Worm (Caenorhabditis elegans) whole organism, L1 larva: ENCODE results near the gene abu-7.

ENCODE experiments used
- C16A3.4 ChIP-seq: fragments of 150-350 bp; optimal IDR thresholded peaks from 2 replicates; lab custom pipeline; 2014; ENCODE audit warnings: missing biosample characterization, missing genetic modification characterization
- ama-1 ChIP-seq: fragments of 150-350 bp; optimal IDR thresholded peaks from 2 replicates; lab custom pipeline; 2014
- ceh-82 ChIP-seq, 3 experiments: fragments of 150-350 bp in 1 of 3; sonication (generic microtip) in 2 of 3; optimal IDR thresholded peaks; 2 replicates each; lab custom pipeline; 2014 to 2017; ENCODE audit warnings: missing biosample characterization in 3 of 3, missing genetic modification characterization in 3 of 3
- elt-3 ChIP-seq, 6 experiments: fragments of 150-350 bp in 1 of 6; sonication (generic microtip); optimal IDR thresholded peaks; 2 replicates each; lab custom pipeline; 2017 to 2018; ENCODE audit warnings: missing biosample characterization in 6 of 6, missing genetic modification characterization in 6 of 6, inconsistent platforms in 1 of 6
- lin-13 ChIP-seq: fragments of 150-350 bp; optimal IDR thresholded peaks from 2 replicates; lab custom pipeline; 2014; ENCODE audit warnings: missing biosample characterization, missing genetic modification reagents, missing genetic modification characterization
- nhr-11 ChIP-seq: fragments of 150-350 bp; optimal IDR thresholded peaks from 2 replicates; lab custom pipeline; 2014; ENCODE audit warnings: missing biosample characterization, missing genetic modification characterization
- nhr-19 ChIP-seq: fragments of 200-800 bp; sonication (Bioruptor generic); conservative IDR thresholded peaks from 2 replicates; pipeline ENCODE4 v1.3.6; 2022; ENCODE audit warnings: missing genetic modification characterization, missing compliant biosample characterization
- nhr-76 ChIP-seq: sonication (generic microtip); optimal IDR thresholded peaks from 2 replicates; lab custom pipeline; 2017; ENCODE audit warnings: missing biosample characterization, missing genetic modification characterization
- pag-3 ChIP-seq: sonication (generic microtip); optimal IDR thresholded peaks from 2 replicates; lab custom pipeline; 2017; ENCODE audit warnings: missing genetic modification characterization, mild to moderate bottlenecking, missing compliant biosample characterization, antibody characterized with exemption, borderline replicate concordance; ENCODE audit not compliant: insufficient read depth
- pqm-1 ChIP-seq: sonication (generic microtip); optimal IDR thresholded peaks from 3 replicates; lab custom pipeline; 2017; ENCODE audit warnings: missing biosample characterization, missing genetic modification characterization
- rnt-1 ChIP-seq: sonication (generic microtip); optimal IDR thresholded peaks from 2 replicates; lab custom pipeline; 2016; ENCODE audit warnings: mild to moderate bottlenecking, missing genetic modification characterization, moderate library complexity, missing compliant biosample characterization
- unc-98 ChIP-seq: fragments of 200-800 bp; sonication (Bioruptor generic); IDR thresholded peaks from 2 replicates; pipeline ENCODE4 v1.3.6; 2022; ENCODE audit warnings: missing genetic modification characterization, missing compliant biosample characterization
- zag-1 ChIP-seq: fragments of 150-350 bp; optimal IDR thresholded peaks from 2 replicates; lab custom pipeline; 2014; ENCODE audit warnings: missing biosample characterization, missing genetic modification characterization

ce11 chrV:5146394-5146793 lies 18.2 kb downstream of the abu-7 start, which contains the start of gene F14F9.6:
- no peak for TF ChIP-seq lin-13 (GFP tag; lab: Kevin White, UChicago)
- TF ChIP-seq ama-1 (lab: Kevin White, UChicago): no peak
- TF ChIP-seq zag-1: no peak
- TF ChIP-seq unc-98: no peak
- no peak for TF ChIP-seq pqm-1
- no peak for TF ChIP-seq rnt-1 (tag; lab: Kevin White, UChicago)
- no peak for TF ChIP-seq nhr-76 (tag; lab: Kevin White, UChicago)
- no peak for TF ChIP-seq nhr-11 (tag; lab: Kevin White, UChicago)
- TF ChIP-seq nhr-19 (GFP tag; lab: Robert Waterston, UW): no peak
- no peak for TF ChIP-seq C16A3.4 (tag; lab: Kevin White, UChicago)
- no peak for TF ChIP-seq ceh-82 (tag; optimal IDR thresholded peaks at IDR 0.05; lab: Kevin White, UChicago)
- no peak for TF ChIP-seq pag-3 (tag; lab: Kevin White, UChicago)
- TF ChIP-seq elt-3 (tag; optimal IDR thresholded peaks at IDR 0.05; lab: Kevin White, UChicago): no peak
